Worm (Caenorhabditis elegans) whole organism, young adult: Measurements from ENCODE around the gene F41B5.12.

Source experiments
- B0019.2 ChIP-seq: fragments of 200-800 bp; sonication (Bioruptor generic); conservative IDR thresholded peaks from 2 replicates; pipeline ENCODE4 v1.3.6; 2022; ENCODE audit warnings: missing genetic modification reagents, missing genetic modification characterization, missing compliant biosample characterization
- F22D6.2 ChIP-seq: sonication (generic microtip); optimal IDR thresholded peaks from 2 replicates; lab custom pipeline; 2016; ENCODE audit warnings: mild to moderate bottlenecking, missing genetic modification characterization, missing compliant biosample characterization
- F52B5.7 ChIP-seq: sonication (generic microtip); optimal IDR thresholded peaks from 2 replicates; lab custom pipeline; 2016; ENCODE audit warnings: mild to moderate bottlenecking, missing genetic modification characterization, missing compliant biosample characterization
- F57A8.1 ChIP-seq: fragments of 200-800 bp; sonication (Bioruptor generic); optimal IDR thresholded peaks from 2 replicates; lab custom pipeline; 2018; ENCODE audit warnings: mild to moderate bottlenecking, missing genetic modification characterization, moderate library complexity, missing compliant biosample characterization
- K11D2.4 ChIP-seq: fragments of 200-800 bp; sonication (Bioruptor generic); IDR thresholded peaks from 2 replicates; pipeline ENCODE4 v1.3.6; 2022; ENCODE audit warnings: missing genetic modification reagents, missing genetic modification characterization, missing compliant biosample characterization
- T26A5.8 ChIP-seq: sonication (generic microtip); optimal IDR thresholded peaks from 2 replicates; lab custom pipeline; 2016; ENCODE audit warnings: missing genetic modification characterization, missing compliant biosample characterization
- Y95B8A.8 ChIP-seq: fragments of 200-800 bp; sonication (Bioruptor generic); IDR thresholded peaks from 2 replicates; pipeline ENCODE4 v1.3.6; 2022; ENCODE audit warnings: missing genetic modification reagents, missing genetic modification characterization, missing compliant biosample characterization
- atf-7 ChIP-seq: sonication (generic microtip); optimal IDR thresholded peaks from 2 replicates; lab custom pipeline; 2017; ENCODE audit warnings: mild to moderate bottlenecking, missing genetic modification characterization, missing compliant biosample characterization
- athp-1 ChIP-seq: sonication (generic microtip); optimal IDR thresholded peaks from 2 replicates; lab custom pipeline; 2017; ENCODE audit warnings: mild to moderate bottlenecking, missing genetic modification characterization, missing compliant biosample characterization
- attf-5 ChIP-seq: fragments of 200-800 bp; sonication (Bioruptor generic); optimal IDR thresholded peaks from 2 replicates; lab custom pipeline; 2018; ENCODE audit warnings: mild to moderate bottlenecking, missing genetic modification characterization, missing compliant biosample characterization
- cebp-1 ChIP-seq, 2 experiments: fragments of 200-800 bp in 1 of 2; sonication (Bioruptor generic) in 1 of 2; sonication (generic microtip) in 1 of 2; IDR thresholded peaks in 1 of 2; optimal IDR thresholded peaks in 1 of 2; 2 replicates each; pipeline versions ENCODE4 v1.3.6 to Lab custom; 2017 to 2022; ENCODE audit warnings: missing compliant biosample characterization in 2 of 2, missing genetic modification characterization in 2 of 2, mild to moderate bottlenecking in 1 of 2, missing genetic modification reagents in 1 of 2, moderate library complexity in 1 of 2
- ceh-100 ChIP-seq: fragments of 200-800 bp; sonication (Bioruptor generic); IDR thresholded peaks from 2 replicates; pipeline ENCODE4 v1.3.6; 2022; ENCODE audit warnings: missing genetic modification reagents, missing genetic modification characterization, missing compliant biosample characterization
- ceh-27 ChIP-seq: fragments of 200-800 bp; sonication (Bioruptor generic); optimal IDR thresholded peaks from 2 replicates; lab custom pipeline; 2018; ENCODE audit warnings: mild to moderate bottlenecking, missing genetic modification characterization, moderate library complexity, missing compliant biosample characterization
- ceh-40 ChIP-seq: fragments of 200-800 bp; sonication (Bioruptor generic); IDR thresholded peaks from 2 replicates; pipeline ENCODE4 v1.3.6; 2022; ENCODE audit warnings: missing genetic modification characterization, missing compliant biosample characterization
- ceh-79 ChIP-seq: sonication (generic microtip); optimal IDR thresholded peaks from 2 replicates; lab custom pipeline; 2017; ENCODE audit warnings: mild to moderate bottlenecking, missing genetic modification characterization, missing compliant biosample characterization
- ets-4 ChIP-seq: fragments of 200-800 bp; sonication (Bioruptor generic); optimal IDR thresholded peaks from 2 replicates; lab custom pipeline; 2018; ENCODE audit warnings: mild to moderate bottlenecking, missing genetic modification characterization, missing compliant biosample characterization
- gei-17 ChIP-seq: fragments of 200-800 bp; sonication (Bioruptor generic); optimal IDR thresholded peaks from 2 replicates; lab custom pipeline; 2018; ENCODE audit warnings: mild to moderate bottlenecking, missing genetic modification characterization, missing compliant biosample characterization
- him-1 ChIP-seq: sonication (generic microtip); optimal IDR thresholded peaks from 2 replicates; lab custom pipeline; 2016; ENCODE audit warnings: missing genotype, missing genetic modification reagents, missing genetic modification characterization, missing compliant biosample characterization
- hlh-12 ChIP-seq: sonication (generic microtip); optimal IDR thresholded peaks from 2 replicates; lab custom pipeline; 2016; ENCODE audit warnings: missing genetic modification characterization, missing compliant biosample characterization
- hmg-1.2 ChIP-seq: fragments of 200-800 bp; sonication (Bioruptor generic); IDR thresholded peaks from 2 replicates; pipeline ENCODE4 v1.3.6; 2022; ENCODE audit warnings: missing genetic modification reagents, missing genetic modification characterization, missing compliant biosample characterization
- let-526 ChIP-seq: fragments of 200-800 bp; sonication (Bioruptor generic); IDR thresholded peaks from 2 replicates; pipeline ENCODE4 v1.3.6; 2022; ENCODE audit warnings: missing genetic modification reagents, missing genetic modification characterization, missing compliant biosample characterization
- let-607 ChIP-seq, 2 experiments: fragments of 200-800 bp in 1 of 2; sonication (Bioruptor generic) in 1 of 2; sonication (generic microtip) in 1 of 2; optimal IDR thresholded peaks; 2 replicates each; lab custom pipeline; 2016 to 2018; ENCODE audit warnings: mild to moderate bottlenecking in 2 of 2, missing compliant biosample characterization in 2 of 2, missing genetic modification characterization in 2 of 2, moderate library complexity in 2 of 2, missing genotype in 1 of 2
- lin-35 ChIP-seq, 3 experiments: fragments of 150-350 bp in 2 of 3; sonication (generic microtip) in 1 of 3; optimal IDR thresholded peaks; 2 replicates each; lab custom pipeline; 2014 to 2018; ENCODE audit warnings: missing biosample characterization in 3 of 3, missing genetic modification characterization in 3 of 3, missing genetic modification reagents in 3 of 3
- lir-1 ChIP-seq: fragments of 200-800 bp; sonication (Bioruptor generic); conservative IDR thresholded peaks from 2 replicates; pipeline ENCODE4 v1.3.6; 2022; ENCODE audit warnings: missing genetic modification reagents, missing genetic modification characterization, missing compliant biosample characterization
- lsl-1 ChIP-seq: fragments of 200-800 bp; sonication (Bioruptor generic); optimal IDR thresholded peaks from 2 replicates; lab custom pipeline; 2018; ENCODE audit warnings: mild to moderate bottlenecking, missing genetic modification characterization, moderate library complexity, missing compliant biosample characterization
- mel-28 ChIP-seq: sonication (generic microtip); optimal IDR thresholded peaks from 2 replicates; lab custom pipeline; 2016; ENCODE audit warnings: borderline replicate concordance, mild to moderate bottlenecking, missing genetic modification characterization, missing compliant biosample characterization
- nfyb-1 ChIP-seq: fragments of 200-800 bp; sonication (Bioruptor generic); IDR thresholded peaks from 2 replicates; pipeline ENCODE4 v1.3.6; 2022; ENCODE audit warnings: missing genetic modification reagents, missing genetic modification characterization, missing compliant biosample characterization
- nhr-120 ChIP-seq: fragments of 200-800 bp; sonication (Bioruptor generic); IDR thresholded peaks from 2 replicates; pipeline ENCODE4 v1.3.6; 2022; ENCODE audit warnings: missing genetic modification characterization, missing compliant biosample characterization
- nhr-80 ChIP-seq: sonication (generic microtip); optimal IDR thresholded peaks from 2 replicates; lab custom pipeline; 2016; ENCODE audit warnings: missing genetic modification characterization, missing compliant biosample characterization
- rcor-1 ChIP-seq: fragments of 200-800 bp; sonication (Bioruptor generic); IDR thresholded peaks from 2 replicates; pipeline ENCODE4 v1.3.6; 2022; ENCODE audit warnings: missing genetic modification reagents, missing genetic modification characterization, missing compliant biosample characterization
- repo-1 ChIP-seq: sonication (generic microtip); optimal IDR thresholded peaks from 2 replicates; lab custom pipeline; 2017; ENCODE audit warnings: mild to moderate bottlenecking, missing genetic modification characterization, missing compliant biosample characterization
- sea-2 ChIP-seq: fragments of 200-800 bp; sonication (Bioruptor generic); IDR thresholded peaks from 2 replicates; pipeline ENCODE4 v1.3.6; 2022; ENCODE audit warnings: missing genetic modification characterization, missing compliant biosample characterization
- snpc-4 ChIP-seq, 5 experiments: fragments of 150-350 bp in 1 of 5; sonication (generic microtip) in 4 of 5; optimal IDR thresholded peaks; 2 replicates each; lab custom pipeline; 2014 to 2018; ENCODE audit warnings: missing genetic modification characterization in 5 of 5, missing biosample characterization in 3 of 5, antibody characterized with exemption in 2 of 5, mild to moderate bottlenecking in 2 of 5, missing compliant biosample characterization in 2 of 5, missing genotype in 2 of 5, moderate library complexity in 2 of 5, missing genetic modification reagents in 1 of 5
- tbx-9 ChIP-seq: sonication (generic microtip); optimal IDR thresholded peaks from 2 replicates; lab custom pipeline; 2016; ENCODE audit warnings: borderline replicate concordance, missing genetic modification characterization, inconsistent platforms, missing compliant biosample characterization
- unc-130 ChIP-seq: sonication (generic microtip); optimal IDR thresholded peaks from 2 replicates; lab custom pipeline; 2016; ENCODE audit warnings: missing genetic modification reagents, missing genetic modification characterization, missing compliant biosample characterization
- zfh-2 ChIP-seq: fragments of 200-800 bp; sonication (Bioruptor generic); conservative IDR thresholded peaks from 2 replicates; pipeline ENCODE4 v1.3.6; 2022; ENCODE audit warnings: missing genetic modification reagents, missing genetic modification characterization, missing compliant biosample characterization
- ztf-26 ChIP-seq: sonication (generic microtip); optimal IDR thresholded peaks from 2 replicates; lab custom pipeline; 2017; ENCODE audit warnings: missing genetic modification characterization, missing compliant biosample characterization
- ztf-28 ChIP-seq: fragments of 200-800 bp; sonication (Bioruptor generic); IDR thresholded peaks from 2 replicates; pipeline ENCODE4 v1.3.6; 2022; ENCODE audit warnings: missing genetic modification reagents, missing genetic modification characterization, missing compliant biosample characterization

The F41B5.12 gene

DNA sequence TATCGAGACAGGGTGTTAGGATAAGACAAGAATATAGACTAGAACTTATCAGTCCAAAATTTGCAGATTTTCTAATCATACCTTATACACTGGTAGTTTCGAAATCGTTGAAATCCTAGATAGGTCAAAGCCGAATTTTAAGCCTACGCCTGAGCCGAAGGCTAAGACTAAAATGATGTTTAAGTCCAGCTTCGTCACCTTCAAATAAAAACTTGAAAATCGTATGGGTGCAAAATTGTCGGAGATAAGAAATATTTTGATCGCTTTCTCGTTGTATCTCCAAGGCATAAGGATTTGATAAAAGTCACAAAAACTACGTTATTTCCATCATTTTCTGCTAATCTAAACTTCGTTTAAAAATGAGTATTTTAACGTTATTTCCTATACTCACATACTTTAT is at the start of gene F41B5.12:
F41B5.12 (plus strand) TSS at position 301 of the 400 bp plus-strand sequence.
- TF ChIP-seq unc-130 (GFP tag; lab: Kevin White, UChicago) (no peak), atf-7 (tag; lab: Kevin White, UChicago) (no peak)
- TF ChIP-seq, all 124 proteins: peak for 0

ce11 chrV:2211936-2212335 is 48.8 kb upstream of the F41B5.12 start, which contains the start of gene nhr-133:
nhr-133 (minus strand) TSS chrV:2212118.
- TF ChIP-seq lir-1 (GFP tag; lab: Robert Waterston, UW) (no peak), nhr-80 (tag; lab: Kevin White, UChicago) (peak; percentile 16), lin-35 (GFP tag; optimal IDR thresholded peaks at IDR 0.05; lab: Kevin White, UChicago) (no peak), zfh-2 (GFP tag; lab: Robert Waterston, UW) (peak; percentile 47; the same call in 1 of the 2 replicates), athp-1 (tag; lab: Kevin White, UChicago) (no peak), ztf-26 (no peak), ceh-79 (tag; lab: Kevin White, UChicago) (no peak), gei-17 (GFP tag; lab: Kevin White, UChicago) (no peak), rcor-1 (GFP tag; lab: Robert Waterston, UW) (no peak), ztf-28 (GFP tag; lab: Robert Waterston, UW) (no peak), cebp-1 (GFP tag; IDR thresholded peaks at IDR 0.05; lab: Robert Waterston, UW) (no peak), cebp-1 (tag; optimal IDR thresholded peaks at IDR 0.05; lab: Kevin White, UChicago) (no peak), B0019.2 (GFP tag; lab: Robert Waterston, UW) (no peak), F57A8.1 (GFP tag; lab: Kevin White, UChicago) (no peak), hmg-1.2 (peak; percentile 43; the same call in 1 of the 2 replicates), Y95B8A.8 (GFP tag; lab: Robert Waterston, UW) (no peak), ets-4 (GFP tag; lab: Kevin White, UChicago) (no peak), repo-1 (tag; lab: Kevin White, UChicago) (no peak), T26A5.8 (tag; lab: Kevin White, UChicago) (no peak), mel-28 (tag; lab: Kevin White, UChicago) (no peak), him-1 (tag; lab: Kevin White, UChicago) (no peak), snpc-4 (GFP tag; optimal IDR thresholded peaks at IDR 0.05; lab: Kevin White, UChicago) (no peak), snpc-4 (tag; optimal IDR thresholded peaks at IDR 0.05; lab: Kevin White, UChicago) (no peak)
- TF ChIP-seq, all 124 proteins: peak for 3

ce11 chrV:2214428-2215038 is 46.2 kb upstream of the F41B5.12 start, which contains the start of gene nhr-184:
nhr-184 (minus strand) TSS chrV:2214478.
- TF ChIP-seq hmg-1.2, result peak; percentile 36; the same call in 1 of the 2 replicates
- TF ChIP-seq attf-5 (GFP tag; lab: Kevin White, UChicago), result peak; percentile 8
- TF ChIP-seq repo-1 (tag; lab: Kevin White, UChicago), result no peak
- TF ChIP-seq cebp-1 (GFP tag; IDR thresholded peaks at IDR 0.05; lab: Robert Waterston, UW), result no peak
- peak; percentile 52 for TF ChIP-seq cebp-1 (tag; optimal IDR thresholded peaks at IDR 0.05; lab: Kevin White, UChicago)
- TF ChIP-seq nfyb-1 (GFP tag; lab: Robert Waterston, UW), result no peak
- TF ChIP-seq nhr-80 (tag; lab: Kevin White, UChicago), result peak; percentile 7
- no peak for TF ChIP-seq ceh-40 (GFP tag; lab: Robert Waterston, UW)
- TF ChIP-seq, all 124 proteins: peak for 4

ce11 chrV:2215352-2215751 is 45.4 kb upstream of the F41B5.12 start, which contains the start of gene nstp-8:
nstp-8 (plus strand) TSS chrV:2215652.
- TF ChIP-seq sea-2 (GFP tag; lab: Robert Waterston, UW) (no peak), gei-17 (GFP tag; lab: Kevin White, UChicago) (no peak), F52B5.7 (no peak), nhr-120 (no peak), ceh-27 (GFP tag; lab: Kevin White, UChicago) (no peak), let-607 (tag; optimal IDR thresholded peaks at IDR 0.05; lab: Kevin White, UChicago) (no peak), tbx-9 (tag; lab: Kevin White, UChicago) (no peak), F22D6.2 (tag; lab: Kevin White, UChicago) (no peak), hlh-12 (tag; lab: Kevin White, UChicago) (no peak), atf-7 (tag; lab: Kevin White, UChicago) (no peak), ceh-100 (GFP tag; lab: Robert Waterston, UW) (no peak), let-526 (GFP tag; lab: Robert Waterston, UW) (no peak), lsl-1 (GFP tag; lab: Kevin White, UChicago) (no peak), K11D2.4 (GFP tag; lab: Robert Waterston, UW) (no peak)
